Worm (Caenorhabditis elegans) whole organism, mixed stage, embryonic: ENCODE measurements around the gene F22E5.7.

ENCODE experiments used
- M03D4.4 ChIP-seq: sonication (generic microtip); optimal IDR thresholded peaks from 2 replicates; lab custom pipeline; 2017; ENCODE audit warnings: mild to moderate bottlenecking, missing genetic modification characterization, missing compliant biosample characterization
- bed-3 ChIP-seq: fragments of 200-800 bp; sonication (Bioruptor generic); optimal IDR thresholded peaks from 3 replicates; lab custom pipeline; 2018; ENCODE audit warnings: mild to moderate bottlenecking, missing genetic modification characterization, moderate library complexity, missing compliant biosample characterization
- ceh-43 ChIP-seq: fragments of 200-800 bp; sonication (Bioruptor generic); optimal IDR thresholded peaks from 2 replicates; lab custom pipeline; 2018; ENCODE audit warnings: mild to moderate bottlenecking, missing genetic modification characterization, moderate library complexity, missing compliant biosample characterization
- ceh-83 ChIP-seq: fragments of 200-800 bp; sonication (Bioruptor generic); optimal IDR thresholded peaks from 2 replicates; lab custom pipeline; 2018; ENCODE audit warnings: mild to moderate bottlenecking, missing genetic modification characterization, missing compliant biosample characterization
- ces-1 ChIP-seq: fragments of 150-350 bp; optimal IDR thresholded peaks from 2 replicates; lab custom pipeline; 2014; ENCODE audit warnings: missing biosample characterization, missing genetic modification reagents, missing genetic modification characterization
- elt-1 ChIP-seq: sonication (generic microtip); optimal IDR thresholded peaks from 2 replicates; lab custom pipeline; 2017; ENCODE audit warnings: missing genetic modification characterization, mild to moderate bottlenecking, missing compliant biosample characterization, antibody characterized with exemption, moderate library complexity, borderline replicate concordance; ENCODE audit not compliant: insufficient read depth
- elt-3 ChIP-seq: fragments of 150-350 bp; optimal IDR thresholded peaks from 2 replicates; lab custom pipeline; 2014; ENCODE audit warnings: missing biosample characterization, missing genetic modification characterization
- flh-1 ChIP-seq: fragments of 200-800 bp; sonication (Bioruptor generic); optimal IDR thresholded peaks from 2 replicates; lab custom pipeline; 2018; ENCODE audit warnings: mild to moderate bottlenecking, missing genetic modification characterization, moderate library complexity, missing compliant biosample characterization
- ham-2 ChIP-seq: fragments of 200-800 bp; sonication (Bioruptor generic); optimal IDR thresholded peaks from 2 replicates; lab custom pipeline; 2018; ENCODE audit warnings: mild to moderate bottlenecking, missing genetic modification characterization, missing compliant biosample characterization
- hlh-1 ChIP-seq: fragments of 150-350 bp; optimal IDR thresholded peaks from 2 replicates; lab custom pipeline; 2014; ENCODE audit warnings: missing biosample characterization, missing genetic modification reagents, missing genetic modification characterization
- lin-32 ChIP-seq: fragments of 200-800 bp; sonication (Bioruptor generic); optimal IDR thresholded peaks from 2 replicates; lab custom pipeline; 2018; ENCODE audit warnings: mild to moderate bottlenecking, missing genetic modification characterization, missing compliant biosample characterization
- lsy-2 ChIP-seq: fragments of 150-350 bp; optimal IDR thresholded peaks from 2 replicates; lab custom pipeline; 2014; ENCODE audit warnings: missing biosample characterization, missing genetic modification characterization
- mab-5 ChIP-seq: fragments of 150-350 bp; optimal IDR thresholded peaks from 2 replicates; lab custom pipeline; 2014; ENCODE audit warnings: missing biosample characterization, missing genetic modification characterization
- mep-1 ChIP-seq: fragments of 150-350 bp; optimal IDR thresholded peaks from 2 replicates; lab custom pipeline; 2017; ENCODE audit warnings: missing biosample characterization, missing genetic modification reagents, missing genetic modification characterization, inconsistent platforms
- mls-2 ChIP-seq: sonication (generic microtip); optimal IDR thresholded peaks from 2 replicates; lab custom pipeline; 2016; ENCODE audit warnings: mild to moderate bottlenecking, missing genetic modification characterization, moderate library complexity, missing compliant biosample characterization
- nhr-12 ChIP-seq: fragments of 150-350 bp; optimal IDR thresholded peaks from 2 replicates; lab custom pipeline; 2014; ENCODE audit warnings: missing biosample characterization, missing genetic modification characterization
- nhr-2 ChIP-seq: fragments of 150-350 bp; optimal IDR thresholded peaks from 2 replicates; lab custom pipeline; 2014; ENCODE audit warnings: missing biosample characterization, missing genetic modification characterization
- nhr-237 ChIP-seq: fragments of 150-350 bp; optimal IDR thresholded peaks from 2 replicates; lab custom pipeline; 2014; ENCODE audit warnings: missing biosample characterization, missing genetic modification characterization
- nhr-76 ChIP-seq: sonication (generic microtip); optimal IDR thresholded peaks from 2 replicates; lab custom pipeline; 2017; ENCODE audit warnings: missing biosample characterization, missing genetic modification characterization
- pha-4 ChIP-seq: fragments of 150-350 bp; optimal IDR thresholded peaks from 2 replicates; lab custom pipeline; 2018; ENCODE audit warnings: missing biosample characterization, missing genetic modification reagents, missing genetic modification characterization
- sem-2 ChIP-seq: fragments of 200-800 bp; sonication (Bioruptor generic); optimal IDR thresholded peaks from 2 replicates; lab custom pipeline; 2018; ENCODE audit warnings: mild to moderate bottlenecking, missing genetic modification characterization, missing compliant biosample characterization
- sptf-1 ChIP-seq: sonication (generic microtip); optimal IDR thresholded peaks from 2 replicates; lab custom pipeline; 2017; ENCODE audit warnings: mild to moderate bottlenecking, missing genetic modification characterization, moderate library complexity, missing compliant biosample characterization
- tbx-8 ChIP-seq: fragments of 200-800 bp; sonication (Bioruptor generic); optimal IDR thresholded peaks from 2 replicates; lab custom pipeline; 2018; ENCODE audit warnings: mild to moderate bottlenecking, missing genetic modification characterization, moderate library complexity, missing compliant biosample characterization
- unc-120 ChIP-seq: sonication (generic microtip); optimal IDR thresholded peaks from 2 replicates; lab custom pipeline; 2017; ENCODE audit warnings: missing genetic modification characterization, missing compliant biosample characterization; ENCODE audit not compliant: poor library complexity, severe bottlenecking
- unc-39 ChIP-seq: fragments of 150-350 bp; optimal IDR thresholded peaks from 2 replicates; lab custom pipeline; 2014; ENCODE audit warnings: missing biosample characterization, missing genetic modification characterization
- zip-8 ChIP-seq: fragments of 150-350 bp; optimal IDR thresholded peaks from 2 replicates; lab custom pipeline; 2014; ENCODE audit warnings: missing biosample characterization, missing genetic modification characterization
- ztf-11 ChIP-seq: fragments of 150-350 bp; optimal IDR thresholded peaks from 2 replicates; lab custom pipeline; 2014; ENCODE audit warnings: missing biosample characterization, missing genetic modification characterization

Gene F22E5.7

DNA sequence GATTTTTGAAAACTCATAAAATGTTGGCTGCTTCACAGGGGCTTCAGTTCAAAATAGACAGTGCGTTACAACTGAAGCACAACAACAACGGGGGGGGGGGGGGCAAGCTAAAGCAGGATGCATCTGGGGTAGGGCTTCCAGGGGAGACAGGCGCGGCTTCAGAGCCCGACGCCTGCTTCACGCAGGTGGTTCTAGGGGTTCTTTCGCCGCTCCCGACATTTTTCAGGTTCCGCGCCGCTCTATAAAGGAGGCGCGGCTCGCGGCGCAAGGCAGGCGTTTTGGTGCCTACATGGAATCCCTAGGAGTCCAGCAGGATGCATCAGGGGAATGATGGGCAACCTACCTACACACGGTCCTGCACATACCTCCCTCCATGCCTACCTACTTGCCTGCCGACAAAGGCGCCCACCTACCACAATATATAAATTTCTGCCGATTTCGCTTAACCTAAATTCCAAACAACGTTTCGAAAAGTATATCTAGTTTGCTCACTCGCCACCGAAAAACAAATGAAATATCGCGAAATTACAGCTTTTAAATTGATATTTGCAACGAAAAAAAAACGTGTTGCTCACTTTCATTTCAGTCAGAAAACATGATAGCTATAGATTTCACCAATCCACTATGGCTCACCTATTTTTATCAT is 14.6 kb upstream of the F22E5.7 start, which contains the start of gene sri-71:
TSS of gene sri-71 (plus strand) at position 596 of the 646 bp plus-strand sequence.
- TF ChIP-seq unc-39 = no peak
- TF ChIP-seq M03D4.4 (tag; lab: Kevin White, UChicago) = no peak
- TF ChIP-seq sptf-1 (tag; lab: Kevin White, UChicago) = peak; percentile 32
- no peak for TF ChIP-seq ceh-83 (GFP tag; lab: Kevin White, UChicago)
- TF ChIP-seq pha-4 = no peak

ce11 chrII:2628401-2628800 is 13.5 kb upstream of the F22E5.7 start:
- no peak for TF ChIP-seq flh-1
- no peak for TF ChIP-seq nhr-12
- no peak for TF ChIP-seq ces-1
- TF ChIP-seq ceh-43 (GFP tag; lab: Kevin White, UChicago) = no peak
- no peak for TF ChIP-seq nhr-237
- no peak for TF ChIP-seq tbx-8 (GFP tag; lab: Kevin White, UChicago)
- no peak for TF ChIP-seq mls-2 (tag; lab: Kevin White, UChicago)

DNA sequence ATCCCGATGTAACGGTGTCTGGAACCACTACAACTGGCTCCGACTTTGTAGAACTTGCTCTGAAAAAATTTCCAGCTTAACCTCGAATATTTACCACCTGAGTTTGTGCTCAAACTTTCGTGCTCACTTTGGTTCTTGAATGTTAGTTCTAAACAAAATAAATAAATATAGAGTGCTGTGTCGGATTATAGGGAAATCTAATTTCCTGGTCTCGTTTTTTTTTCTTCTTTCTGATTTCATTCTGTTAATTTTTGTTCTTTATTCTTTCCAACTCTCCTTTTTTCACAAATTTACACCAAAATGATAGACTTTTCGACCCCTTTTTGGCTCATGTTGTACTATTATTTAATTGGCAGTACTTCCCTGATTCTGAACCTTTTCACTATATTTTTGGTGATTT is 12.6 kb upstream of the F22E5.7 start, which contains the start of gene sri-37:
TSS of gene sri-37 (plus strand) at position 301 of the 400 bp plus-strand sequence.
- TF ChIP-seq unc-120 (tag; lab: Kevin White, UChicago) = no peak
- TF ChIP-seq, all 35 proteins: peak for 0

DNA sequence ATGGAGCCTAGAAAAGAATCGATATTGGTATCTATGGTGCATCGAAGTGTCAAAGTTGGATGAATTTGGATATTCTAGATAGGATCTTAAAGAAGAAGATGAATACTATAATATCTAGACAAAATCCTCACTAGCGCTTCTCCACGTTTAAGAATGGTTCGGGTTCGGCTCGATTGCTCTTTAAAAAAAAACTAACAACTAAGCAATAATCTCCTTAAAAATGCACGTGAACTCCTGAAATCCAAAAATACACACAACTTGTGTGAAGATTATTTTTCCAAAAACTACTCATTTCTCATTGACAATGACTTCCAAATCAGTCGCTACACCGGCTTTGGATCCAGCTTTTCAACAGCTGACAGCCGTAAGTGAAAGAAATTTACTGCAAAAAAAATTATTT is 10.7 kb upstream of the F22E5.7 start, which contains the start of gene D2062.1:
TSS of gene D2062.1 (plus strand) at position 301 of the 400 bp plus-strand sequence.
- TF ChIP-seq zip-8 (tag; lab: Kevin White, UChicago) (no peak), mls-2 (tag; lab: Kevin White, UChicago) (no peak), elt-1 (tag; lab: Kevin White, UChicago) (no peak), M03D4.4 (tag; lab: Kevin White, UChicago) (no peak), lsy-2 (tag; lab: Kevin White, UChicago) (no peak), mep-1 (no peak), ham-2 (no peak), nhr-76 (no peak), bed-3 (GFP tag; lab: Kevin White, UChicago) (no peak), nhr-12 (no peak), sptf-1 (tag; lab: Kevin White, UChicago) (no peak), hlh-1 (no peak), flh-1 (no peak)

DNA sequence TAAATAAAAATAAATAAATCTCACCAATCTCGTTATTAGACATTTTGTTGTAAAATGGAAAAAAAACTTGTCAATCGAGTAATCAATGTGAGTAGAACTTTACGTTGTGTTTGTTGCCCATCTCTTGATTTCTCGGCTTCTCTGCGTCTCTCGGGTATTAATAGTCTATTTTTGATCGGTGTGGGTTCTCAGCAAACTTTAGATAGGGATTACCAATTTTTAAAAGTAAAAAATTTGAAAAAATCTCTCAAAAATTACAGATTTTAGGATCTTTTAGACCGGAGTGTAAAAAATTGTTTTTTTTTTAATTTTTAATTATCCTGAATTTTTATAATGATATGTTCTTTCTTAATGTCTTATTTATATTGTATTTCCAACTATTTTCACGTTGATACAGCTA is 4.5 kb upstream of the F22E5.7 start, which contains the start of gene F22E5.21:
TSS of gene F22E5.21 (minus strand) at position 101 of the 400 bp plus-strand sequence.
- TF ChIP-seq ham-2 (no peak), flh-1 (no peak), zip-8 (tag; lab: Kevin White, UChicago) (no peak), unc-39 (no peak), sptf-1 (tag; lab: Kevin White, UChicago) (no peak), M03D4.4 (tag; lab: Kevin White, UChicago) (no peak), bed-3 (GFP tag; lab: Kevin White, UChicago) (no peak), elt-3 (tag; lab: Kevin White, UChicago) (no peak), lsy-2 (tag; lab: Kevin White, UChicago) (no peak), lin-32 (no peak), ceh-83 (GFP tag; lab: Kevin White, UChicago) (no peak), mls-2 (tag; lab: Kevin White, UChicago) (no peak), nhr-76 (no peak)

- TF ChIP-seq mab-5 (tag; lab: Kevin White, UChicago) (no peak), lin-32 (no peak), bed-3 (GFP tag; lab: Kevin White, UChicago) (no peak), sem-2 (GFP tag; lab: Kevin White, UChicago) (no peak), mls-2 (tag; lab: Kevin White, UChicago) (no peak), ceh-83 (GFP tag; lab: Kevin White, UChicago) (no peak), sptf-1 (tag; lab: Kevin White, UChicago) (no peak), ztf-11 (tag; lab: Kevin White, UChicago) (no peak), nhr-2 (tag; lab: Kevin White, UChicago) (no peak), unc-120 (tag; lab: Kevin White, UChicago) (no peak)
- TF ChIP-seq, all 35 proteins: peak for 0
Measured at ce11 chrII:2638062-2638461, 3.8 kb upstream of the F22E5.7 start, which contains the start of gene F22E5.9. TSS of gene F22E5.9 (plus strand) at chrII:2638388.
